Worm (Caenorhabditis elegans) whole organism, early embryonic: ENCODE results near the gene F14D7.14.
"Not testable (repeated sequence)": the region's sequence is repeated elsewhere in the genome, so short reads cannot be mapped to it uniquely, and the experiment has no call there.

Source experiments
- F13C5.2 ChIP-seq: sonication (generic microtip); optimal IDR thresholded peaks from 2 replicates; lab custom pipeline; 2017; ENCODE audit warnings: mild to moderate bottlenecking, missing genetic modification characterization, inconsistent platforms, missing compliant biosample characterization
- ama-1 ChIP-seq: fragments of 150-350 bp; optimal IDR thresholded peaks from 2 replicates; lab custom pipeline; 2014
- ceh-36 ChIP-seq: sonication (generic microtip); optimal IDR thresholded peaks from 2 replicates; lab custom pipeline; 2016; ENCODE audit warnings: missing genetic modification characterization, inconsistent platforms, missing compliant biosample characterization
- ets-7 ChIP-seq: sonication (generic microtip); optimal IDR thresholded peaks from 2 replicates; lab custom pipeline; 2016; ENCODE audit warnings: missing genotype, missing genetic modification characterization, missing compliant biosample characterization
- hnd-1 ChIP-seq: sonication (generic microtip); optimal IDR thresholded peaks from 2 replicates; lab custom pipeline; 2016; ENCODE audit warnings: missing genetic modification characterization, missing compliant biosample characterization
- sea-1 ChIP-seq: fragments of 200-800 bp; sonication (Bioruptor generic); conservative IDR thresholded peaks from 2 replicates; pipeline ENCODE4 v1.3.6; 2022; ENCODE audit warnings: missing genetic modification characterization, missing compliant biosample characterization

DNA sequence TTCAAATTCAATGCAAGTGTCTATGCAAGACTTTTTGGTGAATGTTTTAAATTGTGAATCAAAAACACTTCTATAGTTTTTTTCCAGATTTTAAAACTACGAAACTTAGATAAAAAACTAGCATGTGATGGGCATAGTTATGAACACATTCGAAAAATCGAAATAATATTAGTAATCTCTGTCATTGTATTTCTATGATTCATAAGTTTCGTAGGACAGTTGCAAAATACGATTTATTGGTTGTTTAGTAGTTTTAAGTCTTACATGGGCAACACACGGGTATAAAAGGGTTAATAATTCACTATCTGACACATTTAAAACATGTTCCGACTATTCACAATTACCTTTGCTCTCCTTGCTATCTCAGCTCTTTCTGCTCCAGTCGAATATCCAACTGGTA is 1.6 kb upstream of the F14D7.14 start, which contains the start of gene spig-5:
- not testable (repeated sequence) for TF ChIP-seq ama-1 (lab: Kevin White, UChicago); ceh-36 (tag; lab: Kevin White, UChicago); sea-1 (GFP tag; lab: Robert Waterston, UW); ets-7 (tag; lab: Kevin White, UChicago); F13C5.2 (tag; lab: Kevin White, UChicago); hnd-1 (tag; lab: Kevin White, UChicago)
